Worm (Caenorhabditis elegans) whole organism, late embryonic: ENCODE results near the gene nhr-154.
A peak's percentile ranks its signal among the peaks of the same experiment; 100 is the strongest.

ENCODE experiments used
- C38D4.7 ChIP-seq: fragments of 200-800 bp; sonication (Bioruptor generic); optimal IDR thresholded peaks from 2 replicates; lab custom pipeline; 2018; ENCODE audit warnings: mild to moderate bottlenecking, missing genetic modification characterization, moderate library complexity, missing compliant biosample characterization
- F13H6.1 ChIP-seq: sonication (generic microtip); optimal IDR thresholded peaks from 2 replicates; lab custom pipeline; 2016; ENCODE audit warnings: missing genetic modification characterization, missing compliant biosample characterization
- K09A11.1 ChIP-seq: sonication (generic microtip); optimal IDR thresholded peaks from 2 replicates; lab custom pipeline; 2017; ENCODE audit warnings: antibody characterized with exemption, mild to moderate bottlenecking, missing genetic modification characterization, missing compliant biosample characterization; ENCODE audit not compliant: insufficient read depth
- T23F11.4 ChIP-seq: fragments of 200-800 bp; sonication (Bioruptor generic); optimal IDR thresholded peaks from 2 replicates; lab custom pipeline; 2018; ENCODE audit warnings: mild to moderate bottlenecking, missing genetic modification characterization, missing compliant biosample characterization
- ahr-1 ChIP-seq: sonication (generic microtip); optimal IDR thresholded peaks from 2 replicates; lab custom pipeline; 2016; ENCODE audit warnings: missing genetic modification characterization, missing compliant biosample characterization
- ceh-14 ChIP-seq: sonication (generic microtip); optimal IDR thresholded peaks from 2 replicates; lab custom pipeline; 2016; ENCODE audit warnings: missing genotype, missing genetic modification characterization, missing compliant biosample characterization
- ceh-2 ChIP-seq: sonication (generic microtip); optimal IDR thresholded peaks from 2 replicates; lab custom pipeline; 2016; ENCODE audit warnings: missing genotype, missing genetic modification characterization, missing compliant biosample characterization
- ceh-24 ChIP-seq: sonication (generic microtip); optimal IDR thresholded peaks from 2 replicates; lab custom pipeline; 2016; ENCODE audit warnings: mild to moderate bottlenecking, missing genetic modification characterization, missing compliant biosample characterization
- ceh-30 ChIP-seq: fragments of 150-350 bp; optimal IDR thresholded peaks from 2 replicates; lab custom pipeline; 2014; ENCODE audit warnings: missing biosample characterization, missing genetic modification characterization
- ceh-31 ChIP-seq: sonication (generic microtip); optimal IDR thresholded peaks from 2 replicates; lab custom pipeline; 2016; ENCODE audit warnings: missing genetic modification characterization, missing compliant biosample characterization
- ceh-45 ChIP-seq: fragments of 200-800 bp; sonication (Bioruptor generic); IDR thresholded peaks from 2 replicates; pipeline ENCODE4 v1.3.6; 2022; ENCODE audit warnings: missing genetic modification reagents, missing genetic modification characterization, missing compliant biosample characterization
- ceh-48 ChIP-seq: sonication (generic microtip); optimal IDR thresholded peaks from 2 replicates; lab custom pipeline; 2016; ENCODE audit warnings: missing genetic modification characterization, inconsistent platforms, missing compliant biosample characterization
- ceh-9 ChIP-seq: sonication (generic microtip); optimal IDR thresholded peaks from 2 replicates; lab custom pipeline; 2016; ENCODE audit warnings: mild to moderate bottlenecking, missing genetic modification characterization, inconsistent platforms, missing compliant biosample characterization
- dve-1 ChIP-seq: sonication (generic microtip); optimal IDR thresholded peaks from 2 replicates; lab custom pipeline; 2017; ENCODE audit warnings: antibody characterized with exemption, mild to moderate bottlenecking, missing genetic modification characterization, missing compliant biosample characterization
- elt-2 ChIP-seq: sonication (generic microtip); optimal IDR thresholded peaks from 2 replicates; lab custom pipeline; 2016; ENCODE audit warnings: missing genetic modification reagents, missing genetic modification characterization, missing compliant biosample characterization
- elt-4 ChIP-seq: sonication (generic microtip); optimal IDR thresholded peaks from 2 replicates; lab custom pipeline; 2016; ENCODE audit warnings: missing genetic modification characterization, missing compliant biosample characterization
- ets-4 ChIP-seq: sonication (generic microtip); optimal IDR thresholded peaks from 2 replicates; lab custom pipeline; 2016; ENCODE audit warnings: missing genetic modification characterization, missing compliant biosample characterization
- eyg-1 ChIP-seq: sonication (generic microtip); optimal IDR thresholded peaks from 2 replicates; lab custom pipeline; 2016; ENCODE audit warnings: missing genotype, missing genetic modification characterization, missing compliant biosample characterization
- fkh-10 ChIP-seq: fragments of 150-350 bp; optimal IDR thresholded peaks from 2 replicates; lab custom pipeline; 2014; ENCODE audit warnings: missing biosample characterization, missing genetic modification reagents, missing genetic modification characterization
- hlh-15 ChIP-seq: sonication (generic microtip); optimal IDR thresholded peaks from 2 replicates; lab custom pipeline; 2016; ENCODE audit warnings: missing genetic modification characterization, missing compliant biosample characterization
- hlh-30 ChIP-seq: sonication (generic microtip); optimal IDR thresholded peaks from 2 replicates; lab custom pipeline; 2017; ENCODE audit warnings: antibody characterized with exemption, missing genetic modification characterization, missing compliant biosample characterization; ENCODE audit not compliant: insufficient read depth
- hlh-6 ChIP-seq: sonication (generic microtip); optimal IDR thresholded peaks from 2 replicates; lab custom pipeline; 2016; ENCODE audit warnings: missing genotype, missing genetic modification characterization, missing compliant biosample characterization
- hlh-8 ChIP-seq: sonication (generic microtip); optimal IDR thresholded peaks from 2 replicates; lab custom pipeline; 2016; ENCODE audit warnings: missing genotype, missing genetic modification characterization, missing compliant biosample characterization
- lim-6 ChIP-seq: sonication (generic microtip); optimal IDR thresholded peaks from 2 replicates; lab custom pipeline; 2016; ENCODE audit warnings: missing genetic modification characterization, missing compliant biosample characterization
- lin-11 ChIP-seq: fragments of 200-800 bp; sonication (Bioruptor generic); optimal IDR thresholded peaks from 2 replicates; lab custom pipeline; 2018; ENCODE audit warnings: mild to moderate bottlenecking, missing genetic modification characterization, missing compliant biosample characterization
- madf-2 ChIP-seq: sonication (generic microtip); optimal IDR thresholded peaks from 2 replicates; lab custom pipeline; 2017; ENCODE audit warnings: missing genetic modification characterization, missing compliant biosample characterization
- mec-3 ChIP-seq: sonication (generic microtip); optimal IDR thresholded peaks from 2 replicates; lab custom pipeline; 2016; ENCODE audit warnings: borderline replicate concordance, missing genetic modification characterization, missing compliant biosample characterization
- nhr-11 ChIP-seq: fragments of 150-350 bp; optimal IDR thresholded peaks from 2 replicates; lab custom pipeline; 2014; ENCODE audit warnings: missing biosample characterization, missing genetic modification characterization
- npax-4 ChIP-seq: sonication (generic microtip); optimal IDR thresholded peaks from 2 replicates; lab custom pipeline; 2016; ENCODE audit warnings: missing genetic modification characterization, missing compliant biosample characterization
- odd-2 ChIP-seq: sonication (generic microtip); optimal IDR thresholded peaks from 2 replicates; lab custom pipeline; 2017; ENCODE audit warnings: antibody characterized with exemption, mild to moderate bottlenecking, missing genetic modification characterization, missing compliant biosample characterization
- pat-9 ChIP-seq: fragments of 200-800 bp; sonication (Bioruptor generic); optimal IDR thresholded peaks from 2 replicates; lab custom pipeline; 2018; ENCODE audit warnings: mild to moderate bottlenecking, missing genetic modification characterization, moderate library complexity, missing compliant biosample characterization
- pax-1 ChIP-seq: fragments of 150-350 bp; optimal IDR thresholded peaks from 2 replicates; lab custom pipeline; 2014; ENCODE audit warnings: missing biosample characterization, missing genetic modification characterization
- pha-2 ChIP-seq: sonication (generic microtip); optimal IDR thresholded peaks from 2 replicates; lab custom pipeline; 2017; ENCODE audit warnings: mild to moderate bottlenecking, missing genetic modification characterization, missing compliant biosample characterization
- pha-4 ChIP-seq: fragments of 150-350 bp; optimal IDR thresholded peaks from 2 replicates; lab custom pipeline; 2018; ENCODE audit warnings: missing biosample characterization, missing genetic modification reagents, missing genetic modification characterization
- pqm-1 ChIP-seq: sonication (generic microtip); optimal IDR thresholded peaks from 2 replicates; lab custom pipeline; 2016; ENCODE audit warnings: missing genetic modification characterization, missing compliant biosample characterization
- pros-1 ChIP-seq: fragments of 150-350 bp; optimal IDR thresholded peaks from 2 replicates; lab custom pipeline; 2014; ENCODE audit warnings: missing biosample characterization, missing genetic modification reagents, missing genetic modification characterization
- sdc-2 ChIP-seq: sonication (generic microtip); optimal IDR thresholded peaks from 2 replicates; lab custom pipeline; 2016; ENCODE audit warnings: missing genotype, missing genetic modification characterization, missing compliant biosample characterization
- sox-2 ChIP-seq: fragments of 200-800 bp; sonication (Bioruptor generic); IDR thresholded peaks from 2 replicates; pipeline ENCODE4 v1.3.6; 2022; ENCODE audit warnings: missing genetic modification reagents, missing genetic modification characterization, missing compliant biosample characterization
- syd-9 ChIP-seq: sonication (generic microtip); optimal IDR thresholded peaks from 2 replicates; lab custom pipeline; 2016; ENCODE audit warnings: mild to moderate bottlenecking, missing genetic modification characterization, moderate library complexity, missing compliant biosample characterization
- tbx-7 ChIP-seq: sonication (generic microtip); optimal IDR thresholded peaks from 2 replicates; lab custom pipeline; 2016; ENCODE audit warnings: missing genotype, missing genetic modification characterization, missing compliant biosample characterization
- ttx-3 ChIP-seq: sonication (generic microtip); optimal IDR thresholded peaks from 2 replicates; lab custom pipeline; 2016; ENCODE audit warnings: missing genetic modification reagents, missing genetic modification characterization, missing compliant biosample characterization
- unc-3 ChIP-seq, 2 experiments: fragments of 200-800 bp in 1 of 2; sonication (Bioruptor generic) in 1 of 2; sonication (generic microtip) in 1 of 2; conservative IDR thresholded peaks in 1 of 2; optimal IDR thresholded peaks in 1 of 2; 2 replicates each; pipeline versions ENCODE4 v1.3.6 to Lab custom; 2016 to 2022; ENCODE audit warnings: missing compliant biosample characterization in 2 of 2, missing genetic modification characterization in 2 of 2, missing genetic modification reagents in 1 of 2
- unc-55 ChIP-seq: sonication (generic microtip); optimal IDR thresholded peaks from 2 replicates; lab custom pipeline; 2017; ENCODE audit warnings: missing biosample characterization, missing genetic modification reagents, missing genetic modification characterization
- unc-86 ChIP-seq: sonication (generic microtip); optimal IDR thresholded peaks from 2 replicates; lab custom pipeline; 2016; ENCODE audit warnings: missing genetic modification characterization, missing compliant biosample characterization

nhr-154 gene

DNA sequence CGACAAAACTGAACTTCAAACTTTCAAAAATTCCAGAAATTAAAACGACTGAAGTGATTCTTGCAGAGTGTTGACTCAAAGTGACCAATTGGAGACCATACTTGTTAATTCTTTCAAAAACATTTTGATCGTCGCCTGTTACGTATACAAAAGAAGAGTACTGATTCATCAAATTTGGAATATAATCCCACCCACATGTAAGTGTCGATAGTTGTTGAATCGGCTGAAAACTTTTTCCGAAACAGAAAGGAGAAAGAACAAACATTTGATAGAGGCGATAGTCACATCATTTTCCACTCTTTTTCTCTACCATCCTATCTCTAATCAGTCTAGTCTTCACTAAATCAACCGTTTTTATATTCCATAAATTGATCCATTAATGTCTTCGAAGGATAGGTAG lies 2.8 kb downstream of the nhr-154 start, which contains the start of gene nhr-153:
TSS of gene nhr-153 (plus strand) at position 301 of the 400 bp plus-strand sequence.
- no peak for TF ChIP-seq pax-1
- TF ChIP-seq pha-2 (tag; lab: Kevin White, UChicago) = no peak
- TF ChIP-seq K09A11.1 = no peak
- no peak for TF ChIP-seq pat-9 (tag; lab: Kevin White, UChicago)
- no peak for TF ChIP-seq ahr-1 (tag; lab: Kevin White, UChicago)
- no peak for TF ChIP-seq hlh-6 (tag; lab: Kevin White, UChicago)
- TF ChIP-seq pqm-1 (tag; lab: Kevin White, UChicago) = no peak
- no peak for TF ChIP-seq F13H6.1
- no peak for TF ChIP-seq ceh-9 (tag; lab: Kevin White, UChicago)
- TF ChIP-seq ets-4 (tag; lab: Kevin White, UChicago) = no peak
- TF ChIP-seq tbx-7 (tag; lab: Kevin White, UChicago) = no peak
- no peak for TF ChIP-seq lin-11
- TF ChIP-seq ceh-2 (tag; lab: Kevin White, UChicago) = no peak
- no peak for TF ChIP-seq T23F11.4 (GFP tag; lab: Kevin White, UChicago)
- TF ChIP-seq fkh-10 (GFP tag; lab: Kevin White, UChicago) = no peak

DNA sequence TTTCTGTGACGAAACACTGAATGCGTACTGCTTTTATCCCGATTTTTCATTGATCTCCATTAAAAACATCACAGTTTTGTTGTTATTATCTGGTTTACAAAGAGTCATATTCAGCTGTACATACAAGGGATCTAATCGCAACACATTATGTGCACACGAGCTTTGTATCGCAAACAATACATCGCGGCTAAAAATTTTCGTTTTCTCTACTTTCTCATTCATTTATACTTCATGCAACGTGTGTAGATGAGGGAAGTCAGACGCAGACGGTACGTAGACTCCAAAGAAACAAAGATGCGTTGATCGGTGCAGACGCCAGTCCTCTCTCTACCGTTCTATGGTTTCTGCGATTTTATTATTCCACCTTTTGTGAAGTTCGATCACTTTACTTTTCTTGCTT lies 5.7 kb downstream of the nhr-154 start, which contains the start of gene nhr-136:
TSS of gene nhr-136 (plus strand) at position 301 of the 400 bp plus-strand sequence.
- no peak for TF ChIP-seq sdc-2 (tag; lab: Kevin White, UChicago)
- TF ChIP-seq lim-6 (tag; lab: Kevin White, UChicago) = no peak
- no peak for TF ChIP-seq hlh-15 (tag; lab: Kevin White, UChicago)
- TF ChIP-seq pha-4 (tag; lab: Kevin White, UChicago) = no peak
- TF ChIP-seq sox-2 (GFP tag; lab: Robert Waterston, UW) = no peak
- TF ChIP-seq K09A11.1 = no peak
- TF ChIP-seq ceh-14 (tag; lab: Kevin White, UChicago) = no peak
- TF ChIP-seq, all 69 proteins: peak for 0

DNA sequence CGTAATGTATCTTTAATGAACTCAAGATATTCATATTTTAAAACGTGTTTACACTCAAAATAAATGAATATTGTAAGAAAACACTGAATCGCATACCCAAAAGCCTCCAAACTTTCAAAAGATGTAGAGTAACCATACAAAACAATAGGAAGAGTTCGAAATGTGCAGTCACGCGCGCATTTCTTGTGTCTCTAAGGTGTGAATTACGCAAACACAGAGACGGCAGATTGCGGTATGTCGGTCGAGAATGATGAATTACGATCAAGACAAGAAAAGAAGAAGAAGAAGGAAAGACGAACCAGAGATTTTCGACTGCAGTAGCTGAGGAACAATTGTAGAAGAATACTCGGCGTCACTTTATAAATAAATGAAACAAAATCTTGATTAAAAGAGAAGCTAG lies 10.4 kb downstream of the nhr-154 start, which contains the start of gene lhpp-1:
TSS of gene lhpp-1 (minus strand) at position 354 of the 400 bp plus-strand sequence.
- TF ChIP-seq ceh-45 (GFP tag; lab: Robert Waterston, UW) = no peak
- TF ChIP-seq hlh-30 (tag; lab: Kevin White, UChicago) = peak; percentile 55
- no peak for TF ChIP-seq ceh-30 (tag; lab: Kevin White, UChicago)
- no peak for TF ChIP-seq odd-2 (tag; lab: Kevin White, UChicago)
- TF ChIP-seq ceh-2 (tag; lab: Kevin White, UChicago) = no peak
- peak; percentile 33 for TF ChIP-seq unc-55 (GFP tag; lab: Kevin White, UChicago)
- no peak for TF ChIP-seq K09A11.1
- TF ChIP-seq npax-4 (tag; lab: Kevin White, UChicago) = no peak
- TF ChIP-seq nhr-11 (tag; lab: Kevin White, UChicago) = no peak
- TF ChIP-seq T23F11.4 (GFP tag; lab: Kevin White, UChicago) = no peak
- no peak for TF ChIP-seq eyg-1 (tag; lab: Kevin White, UChicago)
- no peak for TF ChIP-seq syd-9 (tag; lab: Kevin White, UChicago)
- no peak for TF ChIP-seq pax-1
- no peak for TF ChIP-seq ceh-24 (tag; lab: Kevin White, UChicago)
- no peak for TF ChIP-seq elt-4 (tag; lab: Kevin White, UChicago)
- no peak for TF ChIP-seq unc-86 (tag; lab: Kevin White, UChicago)

DNA sequence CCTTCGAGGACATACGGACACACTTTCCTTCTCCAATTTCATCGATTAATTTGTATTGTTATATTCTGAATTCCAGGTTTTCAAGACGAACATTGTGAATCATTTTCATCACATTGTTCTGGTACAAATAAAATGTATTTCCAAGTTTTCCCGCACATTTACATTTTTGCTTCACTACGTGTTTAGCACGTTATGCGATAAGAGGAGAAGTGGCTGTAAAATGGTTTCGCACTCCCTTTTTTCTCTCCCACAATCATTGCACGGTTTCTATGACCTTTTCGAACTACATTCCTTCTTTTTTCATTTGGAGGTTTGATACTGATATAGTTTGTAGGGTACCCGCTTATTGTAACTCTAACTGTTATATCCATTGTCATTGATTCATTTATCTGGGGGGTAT lies 12.6 kb downstream of the nhr-154 start:
- no peak for TF ChIP-seq K09A11.1
- TF ChIP-seq pros-1 = no peak
- TF ChIP-seq nhr-11 (tag; lab: Kevin White, UChicago) = no peak

DNA sequence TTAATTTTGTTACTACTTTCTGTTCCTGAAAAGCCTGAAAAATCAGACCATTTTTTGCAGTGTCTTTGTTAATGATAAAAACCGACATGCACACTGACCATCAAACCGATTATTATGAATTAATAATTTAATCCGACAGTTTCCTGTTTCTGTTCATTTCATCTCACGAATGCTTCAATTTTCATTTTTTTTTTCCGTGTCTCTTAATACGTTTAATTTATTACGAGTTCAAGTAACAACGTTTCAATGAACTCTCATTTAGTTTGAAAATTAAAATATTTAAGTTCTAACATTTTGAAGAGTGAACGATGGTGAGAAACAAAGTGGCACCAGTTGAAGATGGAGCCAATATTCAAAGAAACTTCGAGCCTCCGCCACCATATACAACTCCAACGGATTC lies 13.6 kb downstream of the nhr-154 start, which contains the start of gene spin-1:
TSS of gene spin-1 (plus strand) at position 301 of the 400 bp plus-strand sequence.
- TF ChIP-seq unc-3 (GFP tag; conservative IDR thresholded peaks at IDR 0.05; lab: Robert Waterston, UW) (no peak), unc-3 (tag; optimal IDR thresholded peaks at IDR 0.05; lab: Kevin White, UChicago) (no peak), lin-11 (no peak), ceh-31 (tag; lab: Kevin White, UChicago) (no peak), hlh-6 (tag; lab: Kevin White, UChicago) (no peak), ceh-2 (tag; lab: Kevin White, UChicago) (no peak), elt-2 (tag; lab: Kevin White, UChicago) (no peak), C38D4.7 (no peak), madf-2 (tag; lab: Kevin White, UChicago) (no peak), K09A11.1 (no peak), mec-3 (tag; lab: Kevin White, UChicago) (no peak), dve-1 (tag; lab: Kevin White, UChicago) (no peak), hlh-8 (tag; lab: Kevin White, UChicago) (no peak), ceh-9 (tag; lab: Kevin White, UChicago) (no peak), ttx-3 (tag; lab: Kevin White, UChicago) (no peak), ceh-48 (tag; lab: Kevin White, UChicago) (no peak)
